Worm (Caenorhabditis elegans) whole organism, L2 larva: ENCODE data around the gene agt-1.
A peak's percentile ranks its signal among the peaks of the same experiment; 100 is the strongest.

Experiments
- F13H6.1 ChIP-seq: sonication (generic microtip); optimal IDR thresholded peaks from 2 replicates; lab custom pipeline; 2016; ENCODE audit warnings: missing genetic modification characterization, missing compliant biosample characterization
- elt-1 ChIP-seq: fragments of 150-350 bp; optimal IDR thresholded peaks from 2 replicates; lab custom pipeline; 2014; ENCODE audit warnings: missing biosample characterization, missing genetic modification characterization
- elt-3 ChIP-seq: sonication (generic microtip); optimal IDR thresholded peaks from 2 replicates; lab custom pipeline; 2017; ENCODE audit warnings: missing biosample characterization, missing genetic modification characterization
- lin-11 ChIP-seq: fragments of 150-350 bp; sonication (generic microtip); optimal IDR thresholded peaks from 2 replicates; lab custom pipeline; 2014; ENCODE audit warnings: missing biosample characterization, missing genetic modification characterization, inconsistent platforms, mixed read lengths
- nhr-25 ChIP-seq: fragments of 150-350 bp; sonication (generic microtip); optimal IDR thresholded peaks from 3 replicates; lab custom pipeline; 2014; ENCODE audit warnings: missing biosample characterization, missing genetic modification characterization
- peb-1 ChIP-seq: fragments of 150-350 bp; optimal IDR thresholded peaks from 2 replicates; lab custom pipeline; 2014; ENCODE audit warnings: missing biosample characterization, missing genetic modification characterization
- unc-55 ChIP-seq: fragments of 150-350 bp; sonication (generic microtip); optimal IDR thresholded peaks from 3 replicates; lab custom pipeline; 2014; ENCODE audit warnings: missing biosample characterization, missing genetic modification reagents, missing genetic modification characterization
- unc-62 ChIP-seq: fragments of 150-350 bp; optimal IDR thresholded peaks from 2 replicates; lab custom pipeline; 2014; ENCODE audit warnings: missing biosample characterization, missing genetic modification reagents, missing genetic modification characterization
- zag-1 ChIP-seq: fragments of 150-350 bp; optimal IDR thresholded peaks from 2 replicates; lab custom pipeline; 2014; ENCODE audit warnings: missing biosample characterization, missing genetic modification characterization

DNA sequence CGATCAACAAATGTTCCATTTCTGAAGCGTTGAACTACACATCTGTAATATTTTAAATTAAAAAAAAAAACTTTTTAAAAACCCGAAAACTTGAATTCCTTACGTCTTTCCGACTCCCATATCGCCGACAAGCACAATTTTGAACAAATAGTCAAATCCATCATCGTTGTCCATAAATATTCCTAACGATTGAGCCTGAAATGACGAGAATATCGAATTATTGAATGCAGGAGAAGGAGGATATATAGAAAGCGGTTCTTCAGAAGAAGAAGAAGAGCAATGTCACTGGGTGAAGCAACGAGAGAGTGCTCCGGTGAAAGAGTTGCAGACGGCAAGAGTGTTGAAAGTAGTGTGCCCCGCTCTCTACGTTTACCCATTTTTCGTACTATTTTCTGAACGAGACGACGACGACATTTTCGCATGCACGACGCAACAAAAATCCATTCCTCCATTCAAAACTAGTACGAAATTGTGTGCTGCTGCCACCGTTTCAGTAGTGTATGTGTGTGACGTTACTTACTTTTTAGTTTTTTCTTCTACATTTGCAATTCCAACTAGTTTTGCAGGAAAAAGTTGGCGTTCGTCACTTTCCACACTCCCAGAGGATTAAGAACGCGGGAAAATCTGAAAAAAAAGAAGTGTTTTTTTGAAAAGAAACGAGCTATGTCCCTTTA lies 14.7 kb upstream of the agt-1 start, which contains the start of gene rab-19:
- TF ChIP-seq zag-1 (tag; lab: Kevin White, UChicago): no peak
- no peak for TF ChIP-seq unc-55 (GFP tag; lab: Kevin White, UChicago)
- TF ChIP-seq elt-3: no peak
- peak; percentile 37 for TF ChIP-seq lin-11
- TF ChIP-seq peb-1 (tag; lab: Kevin White, UChicago): no peak
- no peak for TF ChIP-seq nhr-25 (tag; lab: Kevin White, UChicago)
- no peak for TF ChIP-seq unc-62 (GFP tag; lab: Kevin White, UChicago)
- no peak for TF ChIP-seq elt-1
- no peak for TF ChIP-seq F13H6.1 (tag; lab: Kevin White, UChicago)
